Fruit fly (Drosophila melanogaster): ENCODE data around the gene Vti1b.
A peak's percentile ranks its signal among the peaks of the same experiment; 100 is the strongest.

Gene Vti1b

dm6 chr3R:18393436-18393835, 3.4 kb upstream of the Vti1b start:
- TF ChIP-seq CG17801 (GFP tag; optimal IDR thresholded peaks at IDR 0.05; ENCODE audit: partially characterized antibody) = no peak

- TF ChIP-seq CG17801 (GFP tag; optimal IDR thresholded peaks at IDR 0.05; ENCODE audit: partially characterized antibody) = no peak
Observed at dm6 chr3R:18394876-18395275, 1.9 kb upstream of the Vti1b start.

- TF ChIP-seq CG17801 (GFP tag; optimal IDR thresholded peaks at IDR 0.05; ENCODE audit: partially characterized antibody) = no peak
Observed at dm6 chr3R:18395694-18396093, 1.1 kb upstream of the Vti1b start.

- no peak for TF ChIP-seq CG17801 (GFP tag; optimal IDR thresholded peaks at IDR 0.05; ENCODE audit: partially characterized antibody)
Observed at dm6 chr3R:18397834-18398378, 1.1 kb downstream of the Vti1b start.

- TF ChIP-seq CG17801 (GFP tag; optimal IDR thresholded peaks at IDR 0.05; ENCODE audit: partially characterized antibody) = no peak
Observed at dm6 chr3R:18398460-18398901, 1.7 kb downstream of the Vti1b start.

dm6 chr3R:18398954-18399697, 2.3 kb downstream of the Vti1b start, which contains the start of gene Vha100-2:
TSS of gene Vha100-2 (minus strand) at chr3R:18399169.
- peak; percentile 53 for TF ChIP-seq CG17801 (GFP tag; optimal IDR thresholded peaks at IDR 0.05; ENCODE audit: partially characterized antibody)

- TF ChIP-seq CG17801 (GFP tag; optimal IDR thresholded peaks at IDR 0.05; ENCODE audit: partially characterized antibody) = no peak
Observed at dm6 chr3R:18399698-18400020, 2.9 kb downstream of the Vti1b start.

dm6 chr3R:18402549-18403429, 6.0 kb downstream of the Vti1b start, which contains the start of the genes Wdr37 and koko:
TSS of gene Wdr37 (minus strand) at chr3R:18402716.
TSS of gene koko (plus strand) at chr3R:18403026.
- peak; percentile 98 for TF ChIP-seq CG17801 (GFP tag; optimal IDR thresholded peaks at IDR 0.05; ENCODE audit: partially characterized antibody)

- peak; percentile 70 for TF ChIP-seq CG17801 (GFP tag; optimal IDR thresholded peaks at IDR 0.05; ENCODE audit: partially characterized antibody)
Observed at dm6 chr3R:18404713-18405112, 7.9 kb downstream of the Vti1b start, which contains the start of gene CG7685. TSS of gene CG7685 (plus strand) at chr3R:18404940.

- no peak for TF ChIP-seq CG17801 (GFP tag; optimal IDR thresholded peaks at IDR 0.05; ENCODE audit: partially characterized antibody)
Observed at dm6 chr3R:18411205-18411749, 14.5 kb downstream of the Vti1b start, which contains the start of gene CG10864. TSS of gene CG10864 (minus strand) at chr3R:18411631.

dm6 chr3R:18412279-18413214, 15.8 kb downstream of the Vti1b start, which contains the start of gene CG31122:
TSS of gene CG31122 (minus strand) at chr3R:18412874.
- TF ChIP-seq CG17801 (GFP tag; optimal IDR thresholded peaks at IDR 0.05; ENCODE audit: partially characterized antibody) = no peak

dm6 chr3R:18422446-18422845, 25.7 kb downstream of the Vti1b start:
- TF ChIP-seq CG17801 (GFP tag; optimal IDR thresholded peaks at IDR 0.05; ENCODE audit: partially characterized antibody) = no peak

- no peak for TF ChIP-seq CG17801 (GFP tag; optimal IDR thresholded peaks at IDR 0.05; ENCODE audit: partially characterized antibody)
Observed at dm6 chr3R:18423352-18423751, 26.6 kb downstream of the Vti1b start.

- no peak for TF ChIP-seq CG17801 (GFP tag; optimal IDR thresholded peaks at IDR 0.05; ENCODE audit: partially characterized antibody)
Observed at dm6 chr3R:18432905-18433304, 36.1 kb downstream of the Vti1b start.

All from ovary, adult (tissue).